Worm (Caenorhabditis elegans) whole organism, early embryonic: Measurements from ENCODE around the gene F26F4.6.

Source experiments
- aly-1 ChIP-seq: sonication (generic microtip); optimal IDR thresholded peaks from 2 replicates; lab custom pipeline; 2016; ENCODE audit warnings: missing genetic modification characterization, missing compliant biosample characterization
- ama-1 ChIP-seq: fragments of 150-350 bp; optimal IDR thresholded peaks from 2 replicates; lab custom pipeline; 2014
- ceh-36 ChIP-seq: sonication (generic microtip); optimal IDR thresholded peaks from 2 replicates; lab custom pipeline; 2016; ENCODE audit warnings: missing genetic modification characterization, inconsistent platforms, missing compliant biosample characterization
- flt-1 ChIP-seq: fragments of 200-800 bp; sonication (Bioruptor generic); IDR thresholded peaks from 2 replicates; pipeline ENCODE4 v1.3.6; 2022; ENCODE audit warnings: missing genetic modification characterization, missing compliant biosample characterization
- hmg-4 ChIP-seq: fragments of 200-800 bp; sonication (Bioruptor generic); optimal IDR thresholded peaks from 2 replicates; lab custom pipeline; 2018; ENCODE audit warnings: mild to moderate bottlenecking, missing genetic modification characterization, missing compliant biosample characterization
- hnd-1 ChIP-seq: sonication (generic microtip); optimal IDR thresholded peaks from 2 replicates; lab custom pipeline; 2016; ENCODE audit warnings: missing genetic modification characterization, missing compliant biosample characterization
- pes-1 ChIP-seq: fragments of 200-800 bp; sonication (Bioruptor generic); IDR thresholded peaks from 2 replicates; pipeline ENCODE4 v1.3.6; 2022; ENCODE audit warnings: missing genetic modification reagents, missing genetic modification characterization, missing compliant biosample characterization
- scrt-1 ChIP-seq: fragments of 200-800 bp; sonication (Bioruptor generic); IDR thresholded peaks from 2 replicates; pipeline ENCODE4 v1.3.6; 2022; ENCODE audit warnings: missing genetic modification characterization, missing compliant biosample characterization
- tbx-37 ChIP-seq: fragments of 200-800 bp; sonication (Bioruptor generic); conservative IDR thresholded peaks from 2 replicates; pipeline ENCODE4 v1.3.6; 2022; ENCODE audit warnings: missing genetic modification reagents, missing genetic modification characterization, missing compliant biosample characterization

DNA sequence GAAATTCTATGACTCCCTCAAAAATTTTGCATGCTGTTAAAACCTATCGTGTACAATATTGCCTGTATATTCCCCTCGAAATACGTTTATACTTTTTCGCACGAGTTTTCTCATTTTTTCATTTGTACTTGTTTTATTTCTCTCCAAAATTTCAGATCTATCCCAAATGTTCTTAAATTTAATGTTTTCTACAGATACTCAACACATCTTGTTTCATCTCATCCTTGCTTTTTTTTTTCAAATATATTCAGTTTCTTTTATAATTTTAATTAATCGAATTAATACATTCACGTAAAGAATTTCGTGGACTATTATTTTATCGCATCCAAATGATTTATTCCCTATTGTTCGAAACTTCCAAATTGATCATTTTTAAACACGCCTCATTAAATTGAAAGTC is 38.5 kb downstream of the F26F4.6 start, which contains the start of gene C35D10.8:
- TF ChIP-seq flt-1 (GFP tag; lab: Robert Waterston, UW): no peak
- TF ChIP-seq ama-1: no peak
- TF ChIP-seq scrt-1: no peak
- no peak for TF ChIP-seq pes-1 (GFP tag; lab: Robert Waterston, UW)
- no peak for TF ChIP-seq tbx-37 (GFP tag; lab: Robert Waterston, UW)
- TF ChIP-seq hnd-1 (tag; lab: Kevin White, UChicago): no peak
- no peak for TF ChIP-seq ceh-36 (tag; lab: Kevin White, UChicago)
- TF ChIP-seq aly-1 (tag; lab: Kevin White, UChicago): no peak
- no peak for TF ChIP-seq hmg-4 (GFP tag; lab: Kevin White, UChicago)
